Worm (Caenorhabditis elegans) whole organism, young adult: ENCODE data around the gene pfd-5.

Experiments
- B0035.1 ChIP-seq: sonication (generic microtip); optimal IDR thresholded peaks from 2 replicates; lab custom pipeline; 2016; ENCODE audit warnings: missing genetic modification characterization, mild to moderate bottlenecking, missing compliant biosample characterization, missing genotype, missing genetic modification reagents
- F33H1.4 ChIP-seq: fragments of 200-800 bp; sonication (Bioruptor generic); IDR thresholded peaks from 2 replicates; pipeline ENCODE4 v1.3.6; 2022; ENCODE audit warnings: missing genetic modification reagents, missing genetic modification characterization, missing compliant biosample characterization
- F37B4.10 ChIP-seq: fragments of 200-800 bp; sonication (Bioruptor generic); IDR thresholded peaks from 2 replicates; pipeline ENCODE4 v1.3.6; 2022; ENCODE audit warnings: missing genetic modification characterization, missing compliant biosample characterization
- F49E8.2 ChIP-seq: sonication (generic microtip); optimal IDR thresholded peaks from 3 replicates; lab custom pipeline; 2017; ENCODE audit warnings: missing genetic modification characterization, mild to moderate bottlenecking, missing compliant biosample characterization, antibody characterized with exemption, moderate library complexity; ENCODE audit not compliant: insufficient read depth
- K11D2.4 ChIP-seq: fragments of 200-800 bp; sonication (Bioruptor generic); IDR thresholded peaks from 2 replicates; pipeline ENCODE4 v1.3.6; 2022; ENCODE audit warnings: missing genetic modification reagents, missing genetic modification characterization, missing compliant biosample characterization
- T07F8.4 ChIP-seq: sonication (generic microtip); optimal IDR thresholded peaks from 2 replicates; lab custom pipeline; 2016; ENCODE audit warnings: mild to moderate bottlenecking, missing genetic modification characterization, moderate library complexity, missing compliant biosample characterization
- Y56A3A.18 ChIP-seq: fragments of 200-800 bp; sonication (Bioruptor generic); IDR thresholded peaks from 2 replicates; pipeline ENCODE4 v1.3.6; 2022; ENCODE audit warnings: missing genetic modification reagents, missing genetic modification characterization, missing compliant biosample characterization
- Y79H2A.3 ChIP-seq: fragments of 200-800 bp; sonication (Bioruptor generic); conservative IDR thresholded peaks from 2 replicates; pipeline ENCODE4 v1.3.6; 2022; ENCODE audit warnings: missing genetic modification reagents, missing genetic modification characterization, missing compliant biosample characterization
- ZK185.1 ChIP-seq: sonication (generic microtip); optimal IDR thresholded peaks from 2 replicates; lab custom pipeline; 2016; ENCODE audit warnings: mild to moderate bottlenecking, missing genetic modification characterization, missing compliant biosample characterization; ENCODE audit not compliant: poor library complexity, severe bottlenecking
- aptf-3 ChIP-seq: fragments of 200-800 bp; sonication (Bioruptor generic); IDR thresholded peaks from 2 replicates; pipeline ENCODE4 v1.3.6; 2022; ENCODE audit warnings: missing genetic modification characterization, missing compliant biosample characterization
- atf-7 ChIP-seq: sonication (generic microtip); optimal IDR thresholded peaks from 2 replicates; lab custom pipeline; 2017; ENCODE audit warnings: mild to moderate bottlenecking, missing genetic modification characterization, missing compliant biosample characterization
- attf-3 ChIP-seq: fragments of 200-800 bp; sonication (Bioruptor generic); conservative IDR thresholded peaks from 2 replicates; pipeline ENCODE4 v1.3.6; 2022; ENCODE audit warnings: missing genetic modification reagents, missing genetic modification characterization, missing compliant biosample characterization
- cebp-1 ChIP-seq, 2 experiments: fragments of 200-800 bp in 1 of 2; sonication (Bioruptor generic) in 1 of 2; sonication (generic microtip) in 1 of 2; IDR thresholded peaks in 1 of 2; optimal IDR thresholded peaks in 1 of 2; 2 replicates each; pipeline versions ENCODE4 v1.3.6 to Lab custom; 2017 to 2022; ENCODE audit warnings: missing compliant biosample characterization in 2 of 2, missing genetic modification characterization in 2 of 2, mild to moderate bottlenecking in 1 of 2, missing genetic modification reagents in 1 of 2, moderate library complexity in 1 of 2
- chd-7 ChIP-seq: sonication (generic microtip); optimal IDR thresholded peaks from 2 replicates; lab custom pipeline; 2016; ENCODE audit warnings: mild to moderate bottlenecking, missing genetic modification characterization, moderate library complexity, missing compliant biosample characterization
- dox-1 ChIP-seq: fragments of 200-800 bp; sonication (Bioruptor generic); IDR thresholded peaks from 2 replicates; pipeline ENCODE4 v1.3.6; 2022; ENCODE audit warnings: missing genetic modification reagents, missing genetic modification characterization, missing compliant biosample characterization
- efl-1 ChIP-seq: fragments of 150-350 bp; optimal IDR thresholded peaks from 2 replicates; lab custom pipeline; 2014; ENCODE audit warnings: missing biosample characterization, missing genetic modification reagents, missing genetic modification characterization
- egrh-3 ChIP-seq: fragments of 200-800 bp; sonication (Bioruptor generic); IDR thresholded peaks from 2 replicates; pipeline ENCODE4 v1.3.6; 2022; ENCODE audit warnings: missing genetic modification reagents, missing genetic modification characterization, missing compliant biosample characterization
- ekl-4 ChIP-seq: fragments of 200-800 bp; sonication (Bioruptor generic); IDR thresholded peaks from 2 replicates; pipeline ENCODE4 v1.3.6; 2022; ENCODE audit warnings: missing genetic modification reagents, missing genetic modification characterization, missing compliant biosample characterization
- him-1 ChIP-seq: sonication (generic microtip); optimal IDR thresholded peaks from 2 replicates; lab custom pipeline; 2016; ENCODE audit warnings: missing genotype, missing genetic modification reagents, missing genetic modification characterization, missing compliant biosample characterization
- hmg-1.2 ChIP-seq: fragments of 200-800 bp; sonication (Bioruptor generic); IDR thresholded peaks from 2 replicates; pipeline ENCODE4 v1.3.6; 2022; ENCODE audit warnings: missing genetic modification reagents, missing genetic modification characterization, missing compliant biosample characterization
- hmg-20 ChIP-seq: fragments of 200-800 bp; sonication (Bioruptor generic); IDR thresholded peaks from 2 replicates; pipeline ENCODE4 v1.3.6; 2022; ENCODE audit warnings: missing genetic modification reagents, missing genetic modification characterization, missing compliant biosample characterization
- let-607 ChIP-seq, 2 experiments: fragments of 200-800 bp in 1 of 2; sonication (Bioruptor generic) in 1 of 2; sonication (generic microtip) in 1 of 2; optimal IDR thresholded peaks; 2 replicates each; lab custom pipeline; 2016 to 2018; ENCODE audit warnings: mild to moderate bottlenecking in 2 of 2, missing compliant biosample characterization in 2 of 2, missing genetic modification characterization in 2 of 2, moderate library complexity in 2 of 2, missing genotype in 1 of 2
- lin-35 ChIP-seq, 3 experiments: fragments of 150-350 bp in 2 of 3; sonication (generic microtip) in 1 of 3; optimal IDR thresholded peaks; 2 replicates each; lab custom pipeline; 2014 to 2018; ENCODE audit warnings: missing biosample characterization in 3 of 3, missing genetic modification characterization in 3 of 3, missing genetic modification reagents in 3 of 3
- lin-54 ChIP-seq: fragments of 200-800 bp; sonication (Bioruptor generic); optimal IDR thresholded peaks from 2 replicates; lab custom pipeline; 2018; ENCODE audit warnings: mild to moderate bottlenecking, missing genetic modification characterization, missing compliant biosample characterization
- lsl-1 ChIP-seq: fragments of 200-800 bp; sonication (Bioruptor generic); optimal IDR thresholded peaks from 2 replicates; lab custom pipeline; 2018; ENCODE audit warnings: mild to moderate bottlenecking, missing genetic modification characterization, moderate library complexity, missing compliant biosample characterization
- madf-6 ChIP-seq: fragments of 200-800 bp; sonication (Bioruptor generic); IDR thresholded peaks from 2 replicates; pipeline ENCODE4 v1.3.6; 2022; ENCODE audit warnings: missing genetic modification reagents, missing genetic modification characterization, missing compliant biosample characterization
- mcd-1 ChIP-seq: fragments of 200-800 bp; sonication (Bioruptor generic); IDR thresholded peaks from 2 replicates; pipeline ENCODE4 v1.3.6; 2022; ENCODE audit warnings: missing genetic modification reagents, missing genetic modification characterization, missing compliant biosample characterization
- nfyb-1 ChIP-seq: fragments of 200-800 bp; sonication (Bioruptor generic); IDR thresholded peaks from 2 replicates; pipeline ENCODE4 v1.3.6; 2022; ENCODE audit warnings: missing genetic modification reagents, missing genetic modification characterization, missing compliant biosample characterization
- nhr-90 ChIP-seq: sonication (generic microtip); optimal IDR thresholded peaks from 2 replicates; lab custom pipeline; 2016; ENCODE audit warnings: missing genotype, mild to moderate bottlenecking, missing genetic modification characterization, missing compliant biosample characterization
- pbrm-1 ChIP-seq: fragments of 200-800 bp; sonication (Bioruptor generic); IDR thresholded peaks from 2 replicates; pipeline ENCODE4 v1.3.6; 2022; ENCODE audit warnings: missing genetic modification reagents, missing genetic modification characterization, missing compliant biosample characterization
- sea-2 ChIP-seq: fragments of 200-800 bp; sonication (Bioruptor generic); IDR thresholded peaks from 2 replicates; pipeline ENCODE4 v1.3.6; 2022; ENCODE audit warnings: missing genetic modification characterization, missing compliant biosample characterization
- snpc-1.1 ChIP-seq: sonication (generic microtip); optimal IDR thresholded peaks from 2 replicates; lab custom pipeline; 2017; ENCODE audit warnings: missing genetic modification characterization, mild to moderate bottlenecking, missing compliant biosample characterization, antibody characterized with exemption, moderate library complexity, missing genotype, missing genetic modification reagents; ENCODE audit not compliant: insufficient read depth
- snpc-4 ChIP-seq, 5 experiments: fragments of 150-350 bp in 1 of 5; sonication (generic microtip) in 4 of 5; optimal IDR thresholded peaks; 2 replicates each; lab custom pipeline; 2014 to 2018; ENCODE audit warnings: missing genetic modification characterization in 5 of 5, missing biosample characterization in 3 of 5, antibody characterized with exemption in 2 of 5, mild to moderate bottlenecking in 2 of 5, missing compliant biosample characterization in 2 of 5, missing genotype in 2 of 5, moderate library complexity in 2 of 5, missing genetic modification reagents in 1 of 5
- somi-1 ChIP-seq: fragments of 200-800 bp; sonication (Bioruptor generic); optimal IDR thresholded peaks from 2 replicates; lab custom pipeline; 2018; ENCODE audit warnings: mild to moderate bottlenecking, missing genetic modification characterization, missing compliant biosample characterization
- sptf-2 ChIP-seq: fragments of 200-800 bp; sonication (Bioruptor generic); optimal IDR thresholded peaks from 2 replicates; lab custom pipeline; 2018; ENCODE audit warnings: mild to moderate bottlenecking, missing genetic modification characterization, missing compliant biosample characterization
- ztf-18 ChIP-seq: sonication (generic microtip); optimal IDR thresholded peaks from 2 replicates; lab custom pipeline; 2016; ENCODE audit warnings: missing genotype, mild to moderate bottlenecking, missing genetic modification characterization, missing compliant biosample characterization

pfd-5 gene

DNA sequence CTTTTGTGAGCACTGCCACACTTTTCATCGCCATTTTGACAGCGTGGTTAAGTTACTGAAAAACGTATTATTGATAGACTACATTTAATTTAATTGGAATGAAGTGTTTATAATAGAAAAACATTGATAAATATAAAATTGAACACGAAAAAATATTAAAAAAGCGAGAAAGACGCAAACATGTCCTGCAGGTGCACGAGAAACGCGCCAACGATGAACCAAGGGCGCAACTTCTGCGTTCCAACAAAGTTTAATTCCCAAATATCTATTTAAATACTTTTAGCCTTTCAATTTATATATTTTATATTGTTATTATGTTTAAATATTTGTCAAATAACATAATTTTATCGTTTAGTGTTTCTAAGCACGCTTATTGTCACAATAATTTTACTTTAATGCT is 35.5 kb upstream of the pfd-5 start, which contains the start of gene ndus-8 (continued):
- TF ChIP-seq F37B4.10 (GFP tag; lab: Robert Waterston, UW) (no peak), efl-1 (no peak), lin-35 (GFP tag; optimal IDR thresholded peaks at IDR 0.05; lab: Kevin White, UChicago) (peak in 1 of 3 experiments; percentile 66), ZK185.1 (tag; lab: Kevin White, UChicago) (peak; percentile 5), lsl-1 (GFP tag; lab: Kevin White, UChicago) (peak; percentile 20), snpc-4 (GFP tag; optimal IDR thresholded peaks at IDR 0.05; lab: Kevin White, UChicago) (no peak), snpc-4 (tag; optimal IDR thresholded peaks at IDR 0.05; lab: Kevin White, UChicago) (peak in 3 of 4 experiments; percentile 23 to 81 (median 42)), aptf-3 (no peak), T07F8.4 (tag; lab: Kevin White, UChicago) (no peak), cebp-1 (GFP tag; IDR thresholded peaks at IDR 0.05; lab: Robert Waterston, UW) (no peak), cebp-1 (tag; optimal IDR thresholded peaks at IDR 0.05; lab: Kevin White, UChicago) (peak; percentile 45), Y56A3A.18 (GFP tag; lab: Robert Waterston, UW) (no peak), sea-2 (no peak), Y79H2A.3 (GFP tag; lab: Robert Waterston, UW) (no peak), ekl-4 (no peak), atf-7 (tag; lab: Kevin White, UChicago) (no peak), pbrm-1 (GFP tag; lab: Robert Waterston, UW) (no peak), F33H1.4 (GFP tag; lab: Robert Waterston, UW) (peak; percentile 52), snpc-1.1 (tag; lab: Kevin White, UChicago) (no peak), madf-6 (peak; percentile 54; the same call in 1 of the 2 replicates), nhr-90 (no peak), lin-54 (peak; percentile 59), chd-7 (tag; lab: Kevin White, UChicago) (no peak), nfyb-1 (no peak), hmg-1.2 (GFP tag; lab: Robert Waterston, UW) (peak; percentile 37; the same call in 1 of the 2 replicates), let-607 (tag; optimal IDR thresholded peaks at IDR 0.05; lab: Kevin White, UChicago) (no peak), F49E8.2 (tag; lab: Kevin White, UChicago) (no peak), dox-1 (GFP tag; lab: Robert Waterston, UW) (no peak), somi-1 (no peak), him-1 (tag; lab: Kevin White, UChicago) (no peak), mcd-1 (GFP tag; lab: Robert Waterston, UW) (peak; percentile 63), B0035.1 (no peak), sptf-2 (GFP tag; lab: Kevin White, UChicago) (no peak), hmg-20 (no peak), K11D2.4 (GFP tag; lab: Robert Waterston, UW) (no peak), attf-3 (GFP tag; lab: Robert Waterston, UW) (0 out of 2 replicates have a peak, but pooled peaks have one; percentile 37)

ce11 chrIII:7232782-7233181 is 34.1 kb upstream of the pfd-5 start, which contains the start of gene adr-2:
TSS of gene adr-2 (minus strand) at chrIII:7232882.
- TF ChIP-seq egrh-3 (GFP tag; lab: Robert Waterston, UW) (no peak), ztf-18 (peak; percentile 10)
